Worm (Caenorhabditis elegans): ENCODE measurements around the gene clec-141.

ce11 chrII:5395594-5395993 is 11.9 kb downstream of the clec-141 start, which contains the start of gene pink-1:
- TF ChIP-seq him-1 (tag; optimal IDR thresholded peaks at IDR 0.05) (no peak), dao-5 (tag; optimal IDR thresholded peaks at IDR 0.05) (no peak), W03F9.2 (tag; optimal IDR thresholded peaks at IDR 0.05) (no peak)

All from whole organism, L4/young adult.